Worm (Caenorhabditis elegans): ENCODE results near the gene ugt-65.
"Not testable (repeated sequence)": the region's sequence is repeated elsewhere in the genome, so short reads cannot be mapped to it uniquely, and the experiment has no call there.

ce11 chrIV:12476942-12477341 is 56.5 kb downstream of the ugt-65 start, which contains the start of gene T04A11.1:
- TF ChIP-seq lin-39 (tag; optimal IDR thresholded peaks at IDR 0.05); snpc-4 (tag; optimal IDR thresholded peaks at IDR 0.05); ama-1 (optimal IDR thresholded peaks at IDR 0.05); Y116A8C.19 (tag; optimal IDR thresholded peaks at IDR 0.05; ENCODE audit: borderline replicate concordance); C34B4.2 (tag; optimal IDR thresholded peaks at IDR 0.05); ztf-11 (tag; optimal IDR thresholded peaks at IDR 0.05); unc-30 (tag; optimal IDR thresholded peaks at IDR 0.05); zag-1 (tag; optimal IDR thresholded peaks at IDR 0.05); nhr-12 (tag; optimal IDR thresholded peaks at IDR 0.05): not testable (repeated sequence)

Data from whole organism, L1 larva.